Fruit fly (Drosophila melanogaster): Measurements from ENCODE around the gene Cad87A.

The Cad87A gene

DNA sequence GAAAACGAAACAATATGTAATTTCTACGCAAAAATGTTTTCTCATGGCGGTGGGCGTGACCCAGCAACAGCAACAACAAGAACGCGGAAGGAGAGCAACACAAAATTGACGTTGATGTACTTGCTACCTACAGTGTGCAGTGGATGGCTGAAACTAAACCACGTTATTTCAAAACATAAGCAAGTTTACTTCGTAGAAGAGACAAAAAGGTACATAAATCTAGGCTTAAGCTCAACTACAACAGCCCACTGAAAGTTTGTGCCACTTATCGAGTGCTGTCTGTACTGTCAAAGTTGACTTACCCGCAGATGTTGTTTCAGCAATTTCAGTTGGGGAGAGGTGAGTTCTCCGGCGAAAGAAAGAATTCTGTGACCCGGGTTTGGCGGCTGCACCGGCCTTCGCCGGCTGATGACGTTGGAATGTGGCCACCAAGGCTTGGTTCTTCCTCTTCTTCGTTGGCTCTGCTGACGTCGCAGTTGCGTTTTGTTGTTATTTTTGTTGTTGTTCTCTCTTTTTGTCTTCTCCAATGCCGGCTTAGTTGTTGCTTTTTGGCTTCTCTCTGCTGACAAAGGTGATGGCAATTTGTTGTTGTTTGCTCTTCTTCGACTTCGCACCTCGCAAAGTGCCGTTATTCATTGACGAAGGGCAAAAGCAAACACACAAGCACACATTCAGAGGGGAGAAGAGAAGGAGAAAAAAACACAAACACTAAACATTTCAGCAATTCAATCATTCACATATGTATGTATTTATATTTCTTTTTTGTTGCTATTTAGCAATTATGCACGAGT is 1.7 kb downstream of the Cad87A start (continued):
- TF ChIP-seq OdsH (GFP tag; optimal IDR thresholded peaks at IDR 0.05) (peak; percentile 55), sv (GFP tag; optimal IDR thresholded peaks at IDR 0.05) (no peak)

DNA sequence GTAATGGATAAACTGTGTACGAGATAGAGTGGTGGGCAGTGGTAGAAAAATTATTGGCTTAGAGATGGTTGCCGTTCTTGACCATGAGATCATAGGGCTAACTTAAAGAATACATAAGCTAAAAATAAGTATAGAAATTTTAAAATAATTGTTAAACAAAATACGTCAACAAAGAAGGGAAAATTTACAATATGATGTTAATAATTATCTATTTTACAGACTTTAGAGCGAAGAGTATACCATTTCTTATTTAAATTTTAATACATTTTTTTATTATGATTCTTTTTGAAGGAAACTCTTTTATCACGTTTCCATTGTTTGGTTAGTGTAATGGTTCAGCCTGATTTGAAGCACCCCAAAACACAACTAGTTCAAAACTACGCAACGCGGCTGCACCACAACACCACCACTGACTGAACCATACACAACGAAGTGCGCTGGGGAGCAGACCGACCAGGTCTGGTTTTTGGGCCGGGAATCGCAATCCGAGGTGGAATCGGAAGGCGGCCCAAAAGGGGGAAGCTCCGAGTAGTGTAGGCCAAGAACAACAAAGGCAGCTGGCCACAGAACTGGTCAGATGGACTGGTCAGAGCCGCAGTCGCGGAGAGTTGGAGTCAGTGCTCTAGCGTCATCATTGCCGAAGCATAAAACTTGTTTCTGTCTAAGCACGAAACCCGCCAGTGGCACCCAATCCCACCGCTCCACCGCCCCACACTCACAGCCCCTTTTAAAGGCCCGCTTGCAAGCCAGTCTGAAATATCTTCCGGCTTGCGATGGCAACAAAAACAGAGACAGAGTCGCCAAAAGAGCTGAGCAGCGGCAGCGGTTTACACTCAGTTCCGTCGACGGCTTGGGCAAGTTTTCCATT is 3.2 kb downstream of the Cad87A start:
- TF ChIP-seq Mio (GFP tag; optimal IDR thresholded peaks at IDR 0.05) (no peak), Dif (GFP tag; optimal IDR thresholded peaks at IDR 0.05; ENCODE audit: partially characterized antibody) (no peak), CG9705 (GFP tag; optimal IDR thresholded peaks at IDR 0.05) (no peak), sage (GFP tag; optimal IDR thresholded peaks at IDR 0.05) (no peak), Abd-B (GFP tag; optimal IDR thresholded peaks at IDR 0.05) (no peak), sv (GFP tag; optimal IDR thresholded peaks at IDR 0.05) (no peak), woc (GFP tag; optimal IDR thresholded peaks at IDR 0.05) (no peak), Sp1 (GFP tag; optimal IDR thresholded peaks at IDR 0.05) (no peak), CG32264 (GFP tag; optimal IDR thresholded peaks at IDR 0.05) (no peak), pan (optimal IDR thresholded peaks at IDR 0.05) (no peak), rgr (GFP tag; optimal IDR thresholded peaks at IDR 0.05) (no peak), fru (GFP tag; optimal IDR thresholded peaks at IDR 0.05) (no peak), N (GFP tag; optimal IDR thresholded peaks at IDR 0.05) (no peak), h (GFP tag; optimal IDR thresholded peaks at IDR 0.05) (no peak), HLH106 (tag; optimal IDR thresholded peaks at IDR 0.05) (no peak), lola (GFP tag; optimal IDR thresholded peaks at IDR 0.05) (no peak)

DNA sequence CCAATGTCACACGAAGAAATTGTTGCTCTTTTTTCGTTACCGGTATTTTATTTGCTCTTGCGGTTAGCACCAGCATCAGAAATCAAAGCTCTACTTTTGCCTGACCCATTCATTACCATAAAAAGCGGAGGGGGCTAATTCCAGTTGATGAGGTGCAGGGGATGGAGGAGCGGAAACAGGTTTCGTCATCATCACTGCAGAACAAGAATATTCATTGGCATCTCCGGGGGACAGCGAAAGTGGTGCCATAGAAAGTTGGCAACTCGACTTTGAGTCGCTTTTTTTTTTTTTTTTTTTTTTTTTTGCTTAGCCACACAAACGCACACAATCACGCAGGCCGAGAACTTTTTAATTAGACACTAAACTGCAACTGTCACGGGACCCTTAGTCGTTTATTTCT is 7.8 kb downstream of the Cad87A start:
- TF ChIP-seq pan (optimal IDR thresholded peaks at IDR 0.05) (no peak), Vsx2 (GFP tag; optimal IDR thresholded peaks at IDR 0.05; ENCODE audit: partially characterized antibody) (peak; percentile 62)

DNA sequence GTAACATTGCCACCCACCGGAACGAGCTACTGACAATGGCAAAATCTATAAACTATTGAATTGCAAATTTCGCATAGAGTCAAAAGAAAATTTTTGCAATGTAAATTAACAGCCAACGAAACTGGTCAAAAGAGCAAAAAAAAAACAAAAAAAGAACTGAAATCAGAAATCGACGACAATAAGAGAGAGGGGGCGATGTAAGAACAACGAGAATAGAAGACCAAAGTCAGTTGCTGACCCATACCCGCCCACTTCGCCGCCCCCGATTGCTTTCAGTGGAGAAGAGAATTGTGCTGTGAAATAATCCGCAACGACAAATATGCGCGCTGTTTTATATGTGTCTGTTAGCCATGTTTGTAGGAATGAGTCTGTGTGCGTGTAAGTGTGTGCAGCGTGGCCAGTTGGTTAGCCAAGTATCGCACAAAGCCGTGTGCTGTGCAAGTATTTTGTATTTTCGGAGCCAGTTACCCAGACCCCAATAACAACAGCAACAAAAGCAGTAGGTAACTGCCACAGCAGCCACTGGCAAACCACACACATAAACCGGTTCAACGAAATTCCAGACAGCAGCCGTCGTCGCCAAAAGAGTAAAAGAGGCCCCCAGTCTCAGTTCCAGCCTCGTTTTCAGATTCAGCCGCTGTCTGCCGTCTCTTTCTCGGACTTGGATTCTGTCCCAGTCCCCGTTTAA is 11.4 kb downstream of the Cad87A start:
- peak; percentile 26 for TF ChIP-seq Hr83 (GFP tag; optimal IDR thresholded peaks at IDR 0.05; ENCODE audit: poor library complexity, severe bottlenecking)
- no peak for TF ChIP-seq tai (GFP tag; optimal IDR thresholded peaks at IDR 0.05)
- TF ChIP-seq dmrt93B (GFP tag; optimal IDR thresholded peaks at IDR 0.05): no peak
- no peak for TF ChIP-seq Abd-B (GFP tag; optimal IDR thresholded peaks at IDR 0.05)
- TF ChIP-seq Rel (GFP tag; optimal IDR thresholded peaks at IDR 0.05): peak; percentile 8
- no peak for TF ChIP-seq Rel (tag; optimal IDR thresholded peaks at IDR 0.05)
- peak; percentile 21 for TF ChIP-seq rgr (GFP tag; optimal IDR thresholded peaks at IDR 0.05)
- TF ChIP-seq jim (GFP tag; optimal IDR thresholded peaks at IDR 0.05): no peak
- TF ChIP-seq brk (GFP tag; optimal IDR thresholded peaks at IDR 0.05): no peak
- TF ChIP-seq Dfd (GFP tag; optimal IDR thresholded peaks at IDR 0.05): no peak
- TF ChIP-seq Mio (GFP tag; optimal IDR thresholded peaks at IDR 0.05): no peak
- peak; percentile 48 for TF ChIP-seq Dif (GFP tag; optimal IDR thresholded peaks at IDR 0.05; ENCODE audit: partially characterized antibody)
- no peak for TF ChIP-seq usp (GFP tag; optimal IDR thresholded peaks at IDR 0.05)
- TF ChIP-seq sage (GFP tag; optimal IDR thresholded peaks at IDR 0.05): peak; percentile 32
- no peak for TF ChIP-seq pan (optimal IDR thresholded peaks at IDR 0.05)
- TF ChIP-seq OdsH (GFP tag; optimal IDR thresholded peaks at IDR 0.05): peak; percentile 31
- peak; percentile 30 for TF ChIP-seq Vsx2 (GFP tag; optimal IDR thresholded peaks at IDR 0.05; ENCODE audit: partially characterized antibody)
- TF ChIP-seq Hnf4 (GFP tag; optimal IDR thresholded peaks at IDR 0.05): no peak
- TF ChIP-seq dsf (GFP tag; optimal IDR thresholded peaks at IDR 0.05; ENCODE audit: borderline replicate concordance): no peak
- no peak for TF ChIP-seq Hr78 (GFP tag; optimal IDR thresholded peaks at IDR 0.05)
- TF ChIP-seq GATAd (GFP tag; optimal IDR thresholded peaks at IDR 0.05): no peak
- peak; percentile 9 for TF ChIP-seq Jra (GFP tag; optimal IDR thresholded peaks at IDR 0.05)
- TF ChIP-seq Myc (optimal IDR thresholded peaks at IDR 0.05): no peak
- TF ChIP-seq dl (GFP tag; optimal IDR thresholded peaks at IDR 0.05; ENCODE audit: insufficient read depth in 1 of 2, partially characterized antibody in 2 of 2): peak; percentile 2 to 26
- peak; percentile 44 for TF ChIP-seq ey (GFP tag; optimal IDR thresholded peaks at IDR 0.05)
- peak in 1 of 2 experiments; percentile 55 for TF ChIP-seq foxo (GFP tag; optimal IDR thresholded peaks at IDR 0.05)
- no peak for TF ChIP-seq CG9705 (GFP tag; optimal IDR thresholded peaks at IDR 0.05)
- no peak for TF ChIP-seq lola (GFP tag; optimal IDR thresholded peaks at IDR 0.05)
- peak; percentile 51 for TF ChIP-seq psq (GFP tag; optimal IDR thresholded peaks at IDR 0.05)
- peak; percentile 20 for TF ChIP-seq br (GFP tag; optimal IDR thresholded peaks at IDR 0.05)
- no peak for TF ChIP-seq N (GFP tag; optimal IDR thresholded peaks at IDR 0.05)
- peak; percentile 56 for TF ChIP-seq woc (GFP tag; optimal IDR thresholded peaks at IDR 0.05)
- TF ChIP-seq h (GFP tag; optimal IDR thresholded peaks at IDR 0.05): peak; percentile 43
- peak; percentile 67 for TF ChIP-seq CrebA (GFP tag; optimal IDR thresholded peaks at IDR 0.05; ENCODE audit: borderline replicate concordance)
- TF ChIP-seq CG32264 (GFP tag; optimal IDR thresholded peaks at IDR 0.05): no peak

All from whole organism, wandering third instar larva.